Fruit fly (Drosophila melanogaster) whole organism, adult: ENCODE results near the gene Obp83a.

Experiments
- CG11617 ChIP-seq: fragments of 200-800 bp; sonication (Bioruptor generic); optimal IDR thresholded peaks from 2 replicates; lab custom pipeline; 2017; ENCODE audit warnings: mild to moderate bottlenecking, missing biosample characterization, missing genetic modification reagents, missing genetic modification characterization
- CG12768 ChIP-seq: fragments of 200-800 bp; sonication (Bioruptor generic); optimal IDR thresholded peaks from 2 replicates; lab custom pipeline; 2017; ENCODE audit warnings: missing biosample characterization, missing genetic modification characterization, mild to moderate bottlenecking, moderate library complexity, missing genetic modification reagents
- CG14711 ChIP-seq: fragments of 200-800 bp; sonication (Bioruptor generic); optimal IDR thresholded peaks from 2 replicates; lab custom pipeline; 2018; ENCODE audit warnings: missing biosample characterization, mild to moderate bottlenecking, missing genetic modification characterization, moderate library complexity
- CG1620 ChIP-seq: fragments of 200-800 bp; sonication (Bioruptor generic); optimal IDR thresholded peaks from 2 replicates; lab custom pipeline; 2016; ENCODE audit warnings: missing biosample characterization, missing genetic modification characterization
- CG33017 ChIP-seq: fragments of 200-800 bp; sonication (Bioruptor generic); optimal IDR thresholded peaks from 2 replicates; lab custom pipeline; 2018; ENCODE audit warnings: missing biosample characterization, mild to moderate bottlenecking, missing genetic modification characterization, moderate library complexity
- CG5204 ChIP-seq: fragments of 200-800 bp; sonication (Bioruptor generic); optimal IDR thresholded peaks from 2 replicates; lab custom pipeline; 2016; ENCODE audit warnings: missing biosample characterization, missing genetic modification characterization
- CG7045 ChIP-seq: fragments of 200-800 bp; sonication (Bioruptor generic); optimal IDR thresholded peaks from 2 replicates; lab custom pipeline; 2017; ENCODE audit warnings: missing biosample characterization, mild to moderate bottlenecking, missing genetic modification characterization
- CG7101 ChIP-seq: fragments of 200-800 bp; sonication (Bioruptor generic); optimal IDR thresholded peaks from 2 replicates; lab custom pipeline; 2018; ENCODE audit warnings: missing biosample characterization, mild to moderate bottlenecking, missing genetic modification characterization, moderate library complexity
- Clk ChIP-seq: fragments of 200-800 bp; sonication (Bioruptor generic); optimal IDR thresholded peaks from 2 replicates; lab custom pipeline; 2017; ENCODE audit warnings: missing biosample characterization, missing genetic modification characterization
- Crg-1 ChIP-seq: fragments of 200-800 bp; sonication (Bioruptor generic); optimal IDR thresholded peaks from 2 replicates; lab custom pipeline; 2016; ENCODE audit warnings: missing biosample characterization, missing genetic modification characterization
- Hr96 ChIP-seq: fragments of 200-800 bp; sonication (Bioruptor generic); optimal IDR thresholded peaks from 2 replicates; lab custom pipeline; 2016; ENCODE audit warnings: missing biosample characterization, missing genetic modification characterization
- Mnt ChIP-seq: fragments of 200-800 bp; sonication (Bioruptor generic); optimal IDR thresholded peaks from 2 replicates; lab custom pipeline; 2016; ENCODE audit warnings: missing biosample characterization, mild to moderate bottlenecking, missing genetic modification characterization
- bab1 ChIP-seq: fragments of 200-800 bp; sonication (Bioruptor generic); optimal IDR thresholded peaks from 3 replicates; lab custom pipeline; 2019; ENCODE audit warnings: missing biosample characterization, mild to moderate bottlenecking, missing genetic modification characterization, moderate library complexity
- cic ChIP-seq: fragments of 200-800 bp; sonication (Bioruptor generic); optimal IDR thresholded peaks from 2 replicates; lab custom pipeline; 2017; ENCODE audit warnings: missing biosample characterization, mild to moderate bottlenecking, missing genetic modification characterization, moderate library complexity
- cnc ChIP-seq, 2 experiments: fragments of >200 bp; optimal IDR thresholded peaks; 2 replicates each; lab custom pipeline; 2017
- kay ChIP-seq: fragments of 200-800 bp; sonication (Bioruptor generic); peaks from one replicate; lab custom pipeline; 2016; ENCODE audit warnings: missing biosample characterization, missing genetic modification characterization, borderline replicate concordance
- ovo ChIP-seq: fragments of 200-800 bp; sonication (Bioruptor generic); optimal IDR thresholded peaks from 2 replicates; lab custom pipeline; 2016; ENCODE audit warnings: missing biosample characterization, missing genetic modification characterization
- pad ChIP-seq: fragments of 200-800 bp; sonication (Bioruptor generic); optimal IDR thresholded peaks from 3 replicates; lab custom pipeline; 2017; ENCODE audit warnings: missing biosample characterization, missing genetic modification characterization, mild to moderate bottlenecking, moderate library complexity, missing genetic modification reagents
- tj ChIP-seq: fragments of 200-800 bp; sonication (Bioruptor generic); optimal IDR thresholded peaks from 3 replicates; lab custom pipeline; 2017; ENCODE audit warnings: missing biosample characterization, mild to moderate bottlenecking, missing genetic modification characterization, moderate library complexity
- toe ChIP-seq: fragments of 200-800 bp; sonication (Bioruptor generic); optimal IDR thresholded peaks from 2 replicates; lab custom pipeline; 2016; ENCODE audit warnings: missing biosample characterization, missing genetic modification characterization

The Obp83a gene

dm6 chr3R:5976717-5977116, 1.7 kb upstream of the Obp83a start, which contains the start of gene Obp83b:
Gene Obp83b (minus strand): TSS chr3R:5976817.
- TF ChIP-seq toe (GFP tag; lab: Kevin White, UChicago) (no peak), CG5204 (GFP tag; lab: Kevin White, UChicago) (no peak), bab1 (GFP tag; lab: Kevin White, UChicago) (no peak), Hr96 (GFP tag; lab: Kevin White, UChicago) (no peak), tj (GFP tag; lab: Kevin White, UChicago) (no peak), CG14711 (tag; lab: Kevin White, UChicago) (no peak), ovo (GFP tag; lab: Kevin White, UChicago) (no peak), CG1620 (GFP tag; lab: Kevin White, UChicago) (no peak), cnc (optimal IDR thresholded peaks at IDR 0.05; lab: Kevin White, UChicago) (no peak), CG11617 (no peak), CG33017 (no peak), pad (GFP tag; lab: Kevin White, UChicago) (no peak), Mnt (GFP tag; lab: Kevin White, UChicago) (no peak), CG7101 (no peak), kay (no peak), Crg-1 (no peak), CG12768 (GFP tag; lab: Kevin White, UChicago) (no peak), Clk (GFP tag; lab: Kevin White, UChicago) (no peak), cic (GFP tag; lab: Kevin White, UChicago) (no peak)

dm6 chr3R:5960887-5961286, 14.2 kb downstream of the Obp83a start, which contains the start of gene CG11373:
Gene CG11373 (minus strand): TSS chr3R:5960987.
- no peak for TF ChIP-seq cic (GFP tag; lab: Kevin White, UChicago)
- no peak for TF ChIP-seq Clk (GFP tag; lab: Kevin White, UChicago)
- no peak for TF ChIP-seq CG7045 (GFP tag; lab: Kevin White, UChicago)
- no peak for TF ChIP-seq CG14711 (tag; lab: Kevin White, UChicago)
- TF ChIP-seq CG12768 (GFP tag; lab: Kevin White, UChicago), result no peak

dm6 chr3R:5959382-5959781, 15.7 kb downstream of the Obp83a start, which contains the start of gene side-III:
Gene side-III (minus strand): TSS chr3R:5959555.
- no peak for TF ChIP-seq CG12768 (GFP tag; lab: Kevin White, UChicago)
- TF ChIP-seq CG14711 (tag; lab: Kevin White, UChicago), result no peak
- no peak for TF ChIP-seq pad (GFP tag; lab: Kevin White, UChicago)
- TF ChIP-seq cic (GFP tag; lab: Kevin White, UChicago), result no peak
- TF ChIP-seq kay, result no peak
- no peak for TF ChIP-seq Clk (GFP tag; lab: Kevin White, UChicago)
- TF ChIP-seq CG1620 (GFP tag; lab: Kevin White, UChicago), result no peak
- TF ChIP-seq CG11617, result no peak

- TF ChIP-seq kay, result no peak
- TF ChIP-seq Clk (GFP tag; lab: Kevin White, UChicago), result no peak
- TF ChIP-seq cnc (optimal IDR thresholded peaks at IDR 0.05; lab: Kevin White, UChicago), result no peak
- TF ChIP-seq ovo (GFP tag; lab: Kevin White, UChicago), result no peak
- no peak for TF ChIP-seq bab1 (GFP tag; lab: Kevin White, UChicago)
- no peak for TF ChIP-seq CG14711 (tag; lab: Kevin White, UChicago)
- TF ChIP-seq CG7101, result no peak
Observed at dm6 chr3R:5937715-5938114, 37.3 kb downstream of the Obp83a start.

dm6 chr3R:5927841-5928240, 47.2 kb downstream of the Obp83a start:
- TF ChIP-seq CG14711 (tag; lab: Kevin White, UChicago), result no peak
- TF ChIP-seq bab1 (GFP tag; lab: Kevin White, UChicago), result no peak
- no peak for TF ChIP-seq Clk (GFP tag; lab: Kevin White, UChicago)
- no peak for TF ChIP-seq CG7045 (GFP tag; lab: Kevin White, UChicago)
- TF ChIP-seq Hr96 (GFP tag; lab: Kevin White, UChicago), result no peak
- TF ChIP-seq CG1620 (GFP tag; lab: Kevin White, UChicago), result no peak
- TF ChIP-seq tj (GFP tag; lab: Kevin White, UChicago), result no peak

- no peak for TF ChIP-seq CG12768 (GFP tag; lab: Kevin White, UChicago)
- no peak for TF ChIP-seq CG14711 (tag; lab: Kevin White, UChicago)
- TF ChIP-seq Mnt (GFP tag; lab: Kevin White, UChicago), result no peak
- no peak for TF ChIP-seq cic (GFP tag; lab: Kevin White, UChicago)
- no peak for TF ChIP-seq CG7045 (GFP tag; lab: Kevin White, UChicago)
- TF ChIP-seq bab1 (GFP tag; lab: Kevin White, UChicago), result no peak
- no peak for TF ChIP-seq CG33017
- TF ChIP-seq cnc (optimal IDR thresholded peaks at IDR 0.05; lab: Kevin White, UChicago), result no peak
- TF ChIP-seq CG5204 (GFP tag; lab: Kevin White, UChicago), result no peak
- no peak for TF ChIP-seq CG7101
- no peak for TF ChIP-seq kay
- no peak for TF ChIP-seq tj (GFP tag; lab: Kevin White, UChicago)
- no peak for TF ChIP-seq Hr96 (GFP tag; lab: Kevin White, UChicago)
- no peak for TF ChIP-seq CG1620 (GFP tag; lab: Kevin White, UChicago)
- TF ChIP-seq toe (GFP tag; lab: Kevin White, UChicago), result no peak
- no peak for TF ChIP-seq Clk (GFP tag; lab: Kevin White, UChicago)
- TF ChIP-seq ovo (GFP tag; lab: Kevin White, UChicago), result no peak
- no peak for TF ChIP-seq CG11617
- TF ChIP-seq Crg-1, result no peak
- no peak for TF ChIP-seq pad (GFP tag; lab: Kevin White, UChicago)
Observed at dm6 chr3R:5924667-5925066, 50.4 kb downstream of the Obp83a start.
